Fruit fly (Drosophila melanogaster) whole organism, embryonic: Measurements from ENCODE around the gene CG10252.

Experiments used
- CG10366 ChIP-seq: fragments of 200-800 bp; sonication (Bioruptor generic); IDR thresholded peaks from 2 replicates; pipeline ENCODE4 v1.3.6; 2022; ENCODE audit warnings: missing biosample characterization, missing genetic modification characterization
- CG10431 ChIP-seq: fragments of 200-800 bp; sonication (Bioruptor generic); optimal IDR thresholded peaks from 3 replicates; lab custom pipeline; 2018; ENCODE audit warnings: missing biosample characterization, mild to moderate bottlenecking, missing genetic modification characterization
- CG11398 ChIP-seq: fragments of 200-800 bp; sonication (Bioruptor generic); optimal IDR thresholded peaks from 2 replicates; lab custom pipeline; 2016; ENCODE audit warnings: missing biosample characterization, missing genetic modification characterization
- CG11696 ChIP-seq: fragments of 200-800 bp; sonication (Bioruptor generic); IDR thresholded peaks from 2 replicates; pipeline ENCODE4 v1.3.6; 2022; ENCODE audit warnings: missing biosample characterization, missing genetic modification characterization
- CG14441 ChIP-seq: fragments of 200-800 bp; sonication (Bioruptor generic); IDR thresholded peaks from 2 replicates; pipeline ENCODE4 v1.3.6; 2022; ENCODE audit warnings: missing biosample characterization, missing genetic modification characterization
- CG14965 ChIP-seq: fragments of 200-800 bp; sonication (Bioruptor generic); optimal IDR thresholded peaks from 2 replicates; lab custom pipeline; 2016; ENCODE audit warnings: missing biosample characterization, missing genetic modification characterization, borderline replicate concordance
- CG15269 ChIP-seq: fragments of 200-800 bp; sonication (Bioruptor generic); optimal IDR thresholded peaks from 2 replicates; lab custom pipeline; 2018; ENCODE audit warnings: missing biosample characterization, mild to moderate bottlenecking, missing genetic modification characterization, moderate library complexity
- CG1647 ChIP-seq: fragments of 200-800 bp; sonication (Bioruptor generic); optimal IDR thresholded peaks from 3 replicates; lab custom pipeline; 2016; ENCODE audit warnings: missing biosample characterization, missing genetic modification characterization
- CG16779 ChIP-seq: fragments of 200-800 bp; sonication (Bioruptor generic); IDR thresholded peaks from 2 replicates; pipeline ENCODE4 v1.3.6; 2022; ENCODE audit warnings: missing biosample characterization, missing genetic modification characterization
- CG16863 ChIP-seq: fragments of 200-800 bp; sonication (Bioruptor generic); optimal IDR thresholded peaks from 3 replicates; lab custom pipeline; 2016; ENCODE audit warnings: missing biosample characterization, missing genetic modification characterization
- CG17186 ChIP-seq: fragments of 200-800 bp; sonication (Bioruptor generic); optimal IDR thresholded peaks from 3 replicates; lab custom pipeline; 2017; ENCODE audit warnings: missing biosample characterization, missing genetic modification reagents, missing genetic modification characterization
- CG18011 ChIP-seq: fragments of 200-800 bp; sonication (Bioruptor generic); optimal IDR thresholded peaks from 2 replicates; lab custom pipeline; 2017; ENCODE audit warnings: missing biosample characterization, missing genetic modification characterization, mild to moderate bottlenecking, moderate library complexity, missing genotype
- CG3065 ChIP-seq: fragments of 200-800 bp; sonication (Bioruptor generic); optimal IDR thresholded peaks from 2 replicates; lab custom pipeline; 2016; ENCODE audit warnings: missing biosample characterization, missing genetic modification characterization
- CG32532 ChIP-seq: fragments of 200-800 bp; sonication (Bioruptor generic); IDR thresholded peaks from 2 replicates; pipeline ENCODE4 v1.3.6; 2022; ENCODE audit warnings: missing biosample characterization, missing genetic modification characterization
- CG32767 ChIP-seq: fragments of 200-800 bp; sonication (Bioruptor generic); IDR thresholded peaks from 2 replicates; pipeline ENCODE4 v1.3.6; 2022; ENCODE audit warnings: missing biosample characterization, missing genetic modification characterization
- CG34376 ChIP-seq: fragments of 200-800 bp; sonication (Bioruptor generic); optimal IDR thresholded peaks from 2 replicates; lab custom pipeline; 2018; ENCODE audit warnings: missing biosample characterization, mild to moderate bottlenecking, missing genetic modification characterization
- CG42726 ChIP-seq: fragments of 200-800 bp; sonication (Bioruptor generic); IDR thresholded peaks from 2 replicates; pipeline ENCODE4 v1.3.6; 2022; ENCODE audit warnings: missing biosample characterization, missing genetic modification characterization; ENCODE audit not compliant: partially characterized antibody
- CG4424 ChIP-seq: fragments of 200-800 bp; sonication (Bioruptor generic); optimal IDR thresholded peaks from 3 replicates; lab custom pipeline; 2016; ENCODE audit warnings: missing biosample characterization, missing genetic modification characterization
- CG4707 ChIP-seq: fragments of 200-800 bp; sonication (Bioruptor generic); optimal IDR thresholded peaks from 2 replicates; lab custom pipeline; 2018; ENCODE audit warnings: missing biosample characterization, mild to moderate bottlenecking, missing genetic modification characterization, moderate library complexity
- CG6654 ChIP-seq: fragments of 200-800 bp; sonication (Bioruptor generic); optimal IDR thresholded peaks from 2 replicates; lab custom pipeline; 2017; ENCODE audit warnings: missing biosample characterization, mild to moderate bottlenecking, missing genetic modification characterization
- CG8089 ChIP-seq: fragments of 200-800 bp; sonication (Bioruptor generic); optimal IDR thresholded peaks from 3 replicates; lab custom pipeline; 2016; ENCODE audit warnings: missing biosample characterization, missing genetic modification characterization
- CG8281 ChIP-seq: fragments of 200-800 bp; sonication (Bioruptor generic); optimal IDR thresholded peaks from 2 replicates; lab custom pipeline; 2018; ENCODE audit warnings: missing biosample characterization, mild to moderate bottlenecking, missing genetic modification characterization, moderate library complexity
- CG9437 ChIP-seq: fragments of 200-800 bp; sonication (Bioruptor generic); optimal IDR thresholded peaks from 2 replicates; lab custom pipeline; 2018; ENCODE audit warnings: missing biosample characterization, mild to moderate bottlenecking, missing genetic modification characterization
- CG9727 ChIP-seq: fragments of 200-800 bp; sonication (Bioruptor generic); optimal IDR thresholded peaks from 3 replicates; lab custom pipeline; 2017; ENCODE audit warnings: missing biosample characterization, mild to moderate bottlenecking, missing genetic modification characterization
- CoRest ChIP-seq: fragments of 200-800 bp; sonication (Bioruptor generic); optimal IDR thresholded peaks from 3 replicates; lab custom pipeline; 2018; ENCODE audit warnings: missing biosample characterization, mild to moderate bottlenecking, missing genetic modification characterization, moderate library complexity
- Hr3 ChIP-seq: fragments of 200-800 bp; sonication (Bioruptor generic); optimal IDR thresholded peaks from 3 replicates; lab custom pipeline; 2016; ENCODE audit warnings: missing biosample characterization, missing genetic modification characterization
- Kr ChIP-seq: fragments of 200-800 bp; sonication (Bioruptor generic); optimal IDR thresholded peaks from 2 replicates; lab custom pipeline; 2017; ENCODE audit warnings: missing biosample characterization, mild to moderate bottlenecking, missing genetic modification characterization
- MESR4 ChIP-seq: fragments of 200-800 bp; sonication (Bioruptor generic); optimal IDR thresholded peaks from 2 replicates; lab custom pipeline; 2018; ENCODE audit warnings: missing biosample characterization, mild to moderate bottlenecking, missing genetic modification characterization, moderate library complexity
- MTF-1 ChIP-seq: fragments of 200-800 bp; sonication (Bioruptor generic); optimal IDR thresholded peaks from 2 replicates; lab custom pipeline; 2018; ENCODE audit warnings: missing biosample characterization, mild to moderate bottlenecking, missing genetic modification characterization, borderline replicate concordance
- NK7.1 ChIP-seq: fragments of 200-800 bp; sonication (Bioruptor generic); optimal IDR thresholded peaks from 3 replicates; lab custom pipeline; 2016; ENCODE audit warnings: missing biosample characterization, missing genetic modification characterization
- Ptx1 ChIP-seq: fragments of 200-800 bp; sonication (Bioruptor generic); IDR thresholded peaks from 2 replicates; pipeline ENCODE4 v1.3.6; 2022; ENCODE audit warnings: missing biosample characterization, missing genetic modification characterization
- Six4 ChIP-seq: fragments of 200-800 bp; sonication (Bioruptor generic); optimal IDR thresholded peaks from 2 replicates; lab custom pipeline; 2016; ENCODE audit warnings: missing biosample characterization, missing genetic modification characterization
- Xrp1 ChIP-seq: fragments of 200-800 bp; sonication (Bioruptor generic); IDR thresholded peaks from 2 replicates; pipeline ENCODE4 v1.3.6; 2022; ENCODE audit warnings: missing biosample characterization, missing genetic modification characterization
- YL-1 ChIP-seq: fragments of 200-800 bp; sonication (Bioruptor generic); optimal IDR thresholded peaks from 3 replicates; lab custom pipeline; 2017; ENCODE audit warnings: missing biosample characterization, mild to moderate bottlenecking, missing genetic modification characterization
- abd-A ChIP-seq: fragments of 200-800 bp; sonication (Bioruptor generic); optimal IDR thresholded peaks from 3 replicates; lab custom pipeline; 2019; ENCODE audit warnings: missing biosample characterization, mild to moderate bottlenecking, missing genetic modification characterization, moderate library complexity
- ash1 ChIP-seq: fragments of 200-800 bp; sonication (Bioruptor generic); optimal IDR thresholded peaks from 2 replicates; lab custom pipeline; 2018; ENCODE audit warnings: missing biosample characterization, mild to moderate bottlenecking, missing genetic modification characterization
- chm ChIP-seq: fragments of 200-800 bp; sonication (Bioruptor generic); IDR thresholded peaks from 2 replicates; pipeline ENCODE4 v1.3.6; 2022; ENCODE audit warnings: missing biosample characterization, missing genetic modification characterization
- crc ChIP-seq: fragments of 200-800 bp; sonication (Bioruptor generic); optimal IDR thresholded peaks from 2 replicates; lab custom pipeline; 2016; ENCODE audit warnings: missing biosample characterization, missing genetic modification characterization
- cwo ChIP-seq: fragments of 200-800 bp; sonication (Bioruptor generic); optimal IDR thresholded peaks from 3 replicates; lab custom pipeline; 2017; ENCODE audit warnings: missing biosample characterization, missing genetic modification characterization, mild to moderate bottlenecking, moderate library complexity, missing genetic modification reagents
- disco-r ChIP-seq: fragments of 200-800 bp; sonication (Bioruptor generic); optimal IDR thresholded peaks from 2 replicates; lab custom pipeline; 2016; ENCODE audit warnings: missing biosample characterization, missing genetic modification characterization
- dm ChIP-seq: fragments of 200-800 bp; sonication (Bioruptor generic); optimal IDR thresholded peaks from 3 replicates; lab custom pipeline; 2016; ENCODE audit warnings: missing biosample characterization, missing genetic modification characterization
- fd3F ChIP-seq: fragments of 200-800 bp; sonication (Bioruptor generic); optimal IDR thresholded peaks from 2 replicates; lab custom pipeline; 2018; ENCODE audit warnings: missing biosample characterization, mild to moderate bottlenecking, missing genetic modification characterization, moderate library complexity
- grau ChIP-seq: fragments of 200-800 bp; optimal IDR thresholded peaks from 3 replicates; lab custom pipeline; 2019; ENCODE audit warnings: missing biosample characterization, mild to moderate bottlenecking, missing genetic modification characterization, moderate library complexity
- gro ChIP-seq: fragments of 200-800 bp; sonication (Bioruptor generic); optimal IDR thresholded peaks from 2 replicates; lab custom pipeline; 2016; ENCODE audit warnings: missing biosample characterization, missing genetic modification characterization
- gsb ChIP-seq: fragments of 200-800 bp; sonication (Bioruptor generic); IDR thresholded peaks from 2 replicates; pipeline ENCODE4 v1.3.6; 2022; ENCODE audit warnings: missing biosample characterization, missing genetic modification characterization
- hkb ChIP-seq, 2 experiments: fragments of 200-800 bp in 1 of 2; fragments of >200 bp in 1 of 2; sonication (Bioruptor generic) in 1 of 2; IDR thresholded peaks in 1 of 2; optimal IDR thresholded peaks in 1 of 2; 2 replicates each; pipeline versions ENCODE4 v1.3.6 to Lab custom; 2017 to 2022; ENCODE audit warnings: missing biosample characterization in 1 of 2, missing genetic modification characterization in 1 of 2
- maf-S ChIP-seq: fragments of 200-800 bp; sonication (Bioruptor generic); optimal IDR thresholded peaks from 2 replicates; lab custom pipeline; 2016; ENCODE audit warnings: missing biosample characterization, missing genetic modification characterization
- nerfin-2 ChIP-seq: fragments of 200-800 bp; sonication (Bioruptor generic); IDR thresholded peaks from 2 replicates; pipeline ENCODE4 v1.3.6; 2022; ENCODE audit warnings: missing biosample characterization, missing genetic modification characterization; ENCODE audit not compliant: partially characterized antibody
- psq ChIP-seq: fragments of 200-800 bp; sonication (Bioruptor generic); optimal IDR thresholded peaks from 2 replicates; lab custom pipeline; 2017; ENCODE audit warnings: missing biosample characterization, missing genetic modification characterization
- sens ChIP-seq: fragments of 200-800 bp; sonication (Bioruptor generic); peaks from one replicate; lab custom pipeline; 2016; ENCODE audit warnings: missing biosample characterization, missing genetic modification characterization
- so ChIP-seq: fragments of 200-800 bp; sonication (Bioruptor generic); IDR thresholded peaks from 3 replicates; pipeline ENCODE4 v1.3.6; 2022; ENCODE audit warnings: missing biosample characterization, missing genetic modification characterization
- wor ChIP-seq: fragments of 200-800 bp; sonication (Bioruptor generic); IDR thresholded peaks from 2 replicates; pipeline ENCODE4 v1.3.6; 2022; ENCODE audit warnings: missing biosample characterization, missing genetic modification characterization

CG10252 gene

DNA sequence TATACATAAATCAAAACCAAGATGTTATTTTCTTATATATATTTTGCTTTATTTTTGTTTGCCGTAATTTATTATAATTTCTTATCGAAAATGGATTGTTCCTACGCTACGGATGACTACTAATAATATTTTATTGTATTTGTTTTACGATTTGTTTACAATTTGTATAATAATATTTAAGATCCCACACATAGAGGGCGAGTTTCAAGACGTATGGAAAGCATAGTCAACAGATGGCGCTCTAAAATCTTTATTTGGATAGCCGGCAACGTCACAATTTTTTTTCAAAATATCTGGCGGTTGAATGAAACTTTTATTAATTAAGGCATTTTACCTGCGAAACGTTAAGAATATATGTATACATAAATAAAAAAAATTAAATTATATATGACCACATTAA lies 25.9 kb upstream of the CG10252 start (continued):
- TF ChIP-seq CG8281 (tag; lab: Kevin White, UChicago) (no peak), fd3F (GFP tag; lab: Kevin White, UChicago) (peak; percentile 25), Six4 (no peak), CG9727 (GFP tag; lab: Kevin White, UChicago) (no peak), abd-A (tag; lab: Kevin White, UChicago) (peak; percentile 63), crc (GFP tag; lab: Kevin White, UChicago) (no peak), MTF-1 (no peak), Xrp1 (GFP tag; lab: Robert Waterston, UW) (no peak), CoRest (tag; lab: Kevin White, UChicago) (peak; percentile 70), cwo (no peak), wor (no peak), dm (no peak), CG1647 (no peak), gsb (no peak), CG6654 (GFP tag; lab: Kevin White, UChicago) (no peak), CG14441 (GFP tag; lab: Robert Waterston, UW) (0 out of 2 replicates have a peak, but pooled peaks have one; percentile 6), sens (no peak), CG4707 (GFP tag; lab: Kevin White, UChicago) (no peak), CG18011 (no peak), grau (tag; lab: Kevin White, UChicago) (peak; percentile 56), CG8089 (GFP tag; lab: Kevin White, UChicago) (no peak), maf-S (GFP tag; lab: Kevin White, UChicago) (peak; percentile 9), CG10431 (GFP tag; lab: Kevin White, UChicago) (no peak), CG32532 (no peak), so (GFP tag; lab: Robert Waterston, UW) (no peak), hkb (optimal IDR thresholded peaks at IDR 0.05; lab: Kevin White, UChicago) (no peak), hkb (GFP tag; IDR thresholded peaks at IDR 0.05; lab: Robert Waterston, UW) (no peak), NK7.1 (GFP tag; lab: Kevin White, UChicago) (no peak), CG16863 (GFP tag; lab: Kevin White, UChicago) (no peak), nerfin-2 (no peak), psq (GFP tag; lab: Kevin White, UChicago) (no peak), CG16779 (GFP tag; lab: Robert Waterston, UW) (no peak), Hr3 (peak; percentile 7), CG14965 (no peak), CG9437 (no peak), Kr (GFP tag; lab: Kevin White, UChicago) (no peak), CG11696 (GFP tag; lab: Robert Waterston, UW) (no peak), CG11398 (no peak), CG15269 (tag; lab: Kevin White, UChicago) (peak; percentile 43), YL-1 (GFP tag; lab: Kevin White, UChicago) (no peak), CG10366 (GFP tag; lab: Robert Waterston, UW) (no peak), disco-r (GFP tag; lab: Kevin White, UChicago) (no peak), chm (GFP tag; lab: Robert Waterston, UW) (no peak), MESR4 (no peak), CG34376 (no peak), CG17186 (GFP tag; lab: Kevin White, UChicago) (no peak), CG3065 (GFP tag; lab: Kevin White, UChicago) (no peak), CG32767 (GFP tag; lab: Robert Waterston, UW) (no peak), gro (GFP tag; lab: Kevin White, UChicago) (no peak), Ptx1 (GFP tag; lab: Robert Waterston, UW) (peak; percentile 46; the same call in 1 of the 2 replicates), CG42726 (GFP tag; lab: Robert Waterston, UW) (no peak), ash1 (GFP tag; lab: Kevin White, UChicago) (no peak), CG4424 (GFP tag; lab: Kevin White, UChicago) (peak; percentile 22)
